Worm (Caenorhabditis elegans) whole organism, L4 larva: Measurements from ENCODE around the gene AH9.6.

Source experiments
- D1046.2 ChIP-seq: fragments of 200-800 bp; sonication (Bioruptor generic); IDR thresholded peaks from 2 replicates; pipeline ENCODE4 v1.3.6; 2022; ENCODE audit warnings: missing genetic modification characterization, missing compliant biosample characterization
- F26F4.8 ChIP-seq: fragments of 200-800 bp; sonication (Bioruptor generic); conservative IDR thresholded peaks from 2 replicates; pipeline ENCODE4 v1.3.6; 2022; ENCODE audit warnings: missing genetic modification characterization, missing compliant biosample characterization
- Y5F2A.4 ChIP-seq: fragments of 200-800 bp; sonication (Bioruptor generic); optimal IDR thresholded peaks from 2 replicates; lab custom pipeline; 2018; ENCODE audit warnings: mild to moderate bottlenecking, missing genetic modification characterization, missing compliant biosample characterization
- ZK546.5 ChIP-seq, 2 experiments: sonication (generic microtip); optimal IDR thresholded peaks; 2 replicates each; lab custom pipeline; 2017; ENCODE audit warnings: missing biosample characterization in 2 of 2, missing genetic modification characterization in 2 of 2
- ama-1 ChIP-seq: fragments of 150-350 bp; optimal IDR thresholded peaks from 2 replicates; lab custom pipeline; 2014; ENCODE audit warnings: inconsistent platforms, mixed read lengths
- attf-4 ChIP-seq: sonication (generic microtip); optimal IDR thresholded peaks from 3 replicates; lab custom pipeline; 2017; ENCODE audit warnings: missing biosample characterization, missing genetic modification characterization
- ceh-62 ChIP-seq: sonication (generic microtip); optimal IDR thresholded peaks from 2 replicates; lab custom pipeline; 2017; ENCODE audit warnings: missing biosample characterization, missing genetic modification characterization
- ceh-82 ChIP-seq: sonication (generic microtip); optimal IDR thresholded peaks from 2 replicates; lab custom pipeline; 2017; ENCODE audit warnings: missing biosample characterization, missing genetic modification characterization
- daf-16 ChIP-seq, 3 experiments: sonication (generic microtip); optimal IDR thresholded peaks; 2 replicates each; lab custom pipeline; 2016 to 2017; ENCODE audit warnings: missing genetic modification characterization in 3 of 3, missing genetic modification reagents in 3 of 3, mild to moderate bottlenecking in 2 of 3, missing compliant biosample characterization in 2 of 3, missing biosample characterization in 1 of 3, moderate library complexity in 1 of 3
- daf-19 ChIP-seq: fragments of 200-800 bp; sonication (Bioruptor generic); conservative IDR thresholded peaks from 2 replicates; pipeline ENCODE4 v1.3.6; 2022; ENCODE audit warnings: missing genetic modification characterization, missing compliant biosample characterization
- dve-1 ChIP-seq: sonication (generic microtip); optimal IDR thresholded peaks from 2 replicates; lab custom pipeline; 2017; ENCODE audit warnings: antibody characterized with exemption, mild to moderate bottlenecking, missing genetic modification characterization, missing compliant biosample characterization; ENCODE audit not compliant: insufficient read depth
- egl-27 ChIP-seq: sonication (generic microtip); optimal IDR thresholded peaks from 3 replicates; lab custom pipeline; 2017; ENCODE audit warnings: missing biosample characterization, missing genetic modification reagents, missing genetic modification characterization
- hif-1 ChIP-seq, 2 experiments: sonication (generic microtip); optimal IDR thresholded peaks; 2 replicates each; lab custom pipeline; 2016 to 2017; ENCODE audit warnings: missing compliant biosample characterization in 2 of 2, missing genetic modification characterization in 2 of 2, missing genetic modification reagents in 2 of 2, missing genotype in 2 of 2, mild to moderate bottlenecking in 1 of 2
- lim-7 ChIP-seq: fragments of 200-800 bp; sonication (Bioruptor generic); IDR thresholded peaks from 2 replicates; pipeline ENCODE4 v1.3.6; 2022; ENCODE audit warnings: missing genetic modification characterization, missing compliant biosample characterization
- lin-15B ChIP-seq: fragments of 150-350 bp; sonication (generic microtip); optimal IDR thresholded peaks from 3 replicates; lab custom pipeline; 2014; ENCODE audit warnings: missing biosample characterization, missing genetic modification characterization
- lin-29 ChIP-seq: fragments of 200-800 bp; sonication (Bioruptor generic); IDR thresholded peaks from 2 replicates; pipeline ENCODE4 v1.3.6; 2022; ENCODE audit warnings: missing genetic modification reagents, missing genetic modification characterization, missing compliant biosample characterization
- lin-39 ChIP-seq: fragments of 150-350 bp; optimal IDR thresholded peaks from 2 replicates; lab custom pipeline; 2014; ENCODE audit warnings: missing biosample characterization, missing genetic modification reagents, missing genetic modification characterization
- mdt-29 ChIP-seq: fragments of 200-800 bp; sonication (Bioruptor generic); IDR thresholded peaks from 2 replicates; pipeline ENCODE4 v1.3.6; 2022; ENCODE audit warnings: missing genetic modification reagents, missing genetic modification characterization, missing compliant biosample characterization
- mxl-2 ChIP-seq: fragments of 200-800 bp; sonication (Bioruptor generic); conservative IDR thresholded peaks from 2 replicates; pipeline ENCODE4 v1.3.6; 2022; ENCODE audit warnings: missing genetic modification reagents, missing genetic modification characterization, missing compliant biosample characterization
- nhr-102 ChIP-seq: sonication (generic microtip); optimal IDR thresholded peaks from 2 replicates; lab custom pipeline; 2016; ENCODE audit warnings: mild to moderate bottlenecking, missing genetic modification characterization, moderate library complexity, missing compliant biosample characterization
- nhr-11 ChIP-seq: fragments of 150-350 bp; optimal IDR thresholded peaks from 2 replicates; lab custom pipeline; 2014; ENCODE audit warnings: missing biosample characterization, missing genetic modification characterization
- nhr-28 ChIP-seq: fragments of 150-350 bp; optimal IDR thresholded peaks from 2 replicates; lab custom pipeline; 2014; ENCODE audit warnings: missing biosample characterization, missing genetic modification characterization
- nhr-41 ChIP-seq: fragments of 200-800 bp; sonication (Bioruptor generic); IDR thresholded peaks from 2 replicates; pipeline ENCODE4 v1.3.6; 2022; ENCODE audit warnings: missing genetic modification reagents, missing genetic modification characterization, missing compliant biosample characterization
- nhr-48 ChIP-seq: sonication (generic microtip); optimal IDR thresholded peaks from 2 replicates; lab custom pipeline; 2016; ENCODE audit warnings: mild to moderate bottlenecking, missing genetic modification characterization, missing compliant biosample characterization
- nhr-6 ChIP-seq: fragments of 150-350 bp; optimal IDR thresholded peaks from 2 replicates; lab custom pipeline; 2014; ENCODE audit warnings: missing biosample characterization, missing genetic modification characterization
- pqm-1 ChIP-seq: sonication (generic microtip); optimal IDR thresholded peaks from 2 replicates; lab custom pipeline; 2017; ENCODE audit warnings: missing biosample characterization, missing genetic modification characterization
- saeg-2 ChIP-seq: fragments of 200-800 bp; sonication (Bioruptor generic); IDR thresholded peaks from 2 replicates; pipeline ENCODE4 v1.3.6; 2022; ENCODE audit warnings: missing genetic modification reagents, missing genetic modification characterization, missing compliant biosample characterization
- set-16 ChIP-seq: fragments of 200-800 bp; sonication (Bioruptor generic); IDR thresholded peaks from 2 replicates; pipeline ENCODE4 v1.3.6; 2022; ENCODE audit warnings: missing genetic modification reagents, missing genetic modification characterization, missing compliant biosample characterization
- skn-1 ChIP-seq: fragments of 150-350 bp; optimal IDR thresholded peaks from 2 replicates; lab custom pipeline; 2014; ENCODE audit warnings: missing biosample characterization, missing genetic modification characterization
- snpc-4 ChIP-seq: fragments of 150-350 bp; optimal IDR thresholded peaks from 2 replicates; lab custom pipeline; 2014; ENCODE audit warnings: missing biosample characterization, missing genetic modification characterization
- tag-97 ChIP-seq: fragments of 200-800 bp; sonication (Bioruptor generic); IDR thresholded peaks from 2 replicates; pipeline ENCODE4 v1.3.6; 2022; ENCODE audit warnings: missing genetic modification characterization, missing compliant biosample characterization
- tra-1 ChIP-seq: fragments of 200-800 bp; sonication (Bioruptor generic); IDR thresholded peaks from 2 replicates; pipeline ENCODE4 v1.3.6; 2022; ENCODE audit warnings: missing genetic modification reagents, missing genetic modification characterization, missing compliant biosample characterization
- unc-130 ChIP-seq: sonication (generic microtip); optimal IDR thresholded peaks from 2 replicates; lab custom pipeline; 2016; ENCODE audit warnings: missing genetic modification reagents, missing genetic modification characterization, missing compliant biosample characterization
- zag-1 ChIP-seq: fragments of 150-350 bp; optimal IDR thresholded peaks from 2 replicates; lab custom pipeline; 2014; ENCODE audit warnings: missing biosample characterization, missing genetic modification characterization
- zfp-2 ChIP-seq: sonication (generic microtip); optimal IDR thresholded peaks from 2 replicates; lab custom pipeline; 2016; ENCODE audit warnings: mild to moderate bottlenecking, missing genetic modification characterization, missing compliant biosample characterization
- zip-11 ChIP-seq: fragments of 200-800 bp; sonication (Bioruptor generic); IDR thresholded peaks from 2 replicates; pipeline ENCODE4 v1.3.6; 2022; ENCODE audit warnings: missing genetic modification characterization, missing compliant biosample characterization
- ztf-7 ChIP-seq: fragments of 150-350 bp; optimal IDR thresholded peaks from 2 replicates; lab custom pipeline; 2014; ENCODE audit warnings: missing biosample characterization, missing genetic modification characterization

The AH9.6 gene

DNA sequence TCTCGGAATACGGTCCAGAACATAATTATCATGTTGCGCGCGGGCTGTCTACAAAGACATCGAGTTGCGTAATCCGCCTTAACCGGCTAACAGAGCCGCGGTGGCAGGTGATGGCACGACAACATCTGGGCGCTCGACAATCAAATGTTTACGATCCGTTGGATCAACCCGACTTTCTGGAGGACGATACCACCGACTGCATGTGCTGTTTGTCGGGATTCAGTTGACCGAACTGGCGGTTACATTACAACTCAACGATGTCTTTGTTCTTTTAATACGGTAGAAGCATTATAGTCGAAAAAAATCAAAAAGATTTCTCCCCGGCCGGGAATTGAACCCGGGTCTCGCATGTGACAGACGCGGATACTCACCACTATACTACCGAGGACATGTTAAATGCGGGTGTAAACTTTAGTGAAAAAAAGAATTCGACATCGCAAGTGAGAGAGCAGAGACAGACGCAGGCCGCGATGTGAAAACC lies 41.0 kb downstream of the AH9.6 start (continued):
- TF ChIP-seq lin-29 (GFP tag; lab: Robert Waterston, UW) = 0 out of 2 replicates have a peak, but pooled peaks have one; percentile 61
- TF ChIP-seq nhr-41 (GFP tag; lab: Robert Waterston, UW) = peak; percentile 63; the same call in 1 of the 2 replicates
- no peak for TF ChIP-seq lin-15B (tag; lab: Kevin White, UChicago)
- no peak for TF ChIP-seq attf-4 (tag; lab: Kevin White, UChicago)
- TF ChIP-seq snpc-4 (tag; lab: Kevin White, UChicago) = no peak
- TF ChIP-seq nhr-28 (tag; lab: Kevin White, UChicago) = peak; percentile 24
- TF ChIP-seq zag-1 (tag; lab: Kevin White, UChicago) = no peak
- peak; percentile 63; the same call in 1 of the 2 replicates for TF ChIP-seq mdt-29 (GFP tag; lab: Robert Waterston, UW)
- peak; percentile 20 for TF ChIP-seq nhr-6 (tag; lab: Kevin White, UChicago)
- peak; percentile 58 for TF ChIP-seq Y5F2A.4 (GFP tag; lab: Kevin White, UChicago)
- TF ChIP-seq skn-1 (tag; lab: Kevin White, UChicago) = no peak
- peak; percentile 90 for TF ChIP-seq lim-7
- TF ChIP-seq F26F4.8 (GFP tag; lab: Robert Waterston, UW) = peak; percentile 82; the same call in 1 of the 2 replicates
- peak; percentile 55 for TF ChIP-seq nhr-48
- peak; percentile 45 to 89 for TF ChIP-seq daf-16 (GFP tag; optimal IDR thresholded peaks at IDR 0.05; lab: Kevin White, UChicago)
- TF ChIP-seq daf-16 (tag; optimal IDR thresholded peaks at IDR 0.05; lab: Kevin White, UChicago) = peak; percentile 63
- peak; percentile 40 for TF ChIP-seq zfp-2 (tag; lab: Kevin White, UChicago)
- peak in 1 of 2 experiments; percentile 53 for TF ChIP-seq hif-1 (tag; optimal IDR thresholded peaks at IDR 0.05; lab: Kevin White, UChicago)
- TF ChIP-seq ZK546.5 (tag; optimal IDR thresholded peaks at IDR 0.05; lab: Kevin White, UChicago) = no peak

DNA sequence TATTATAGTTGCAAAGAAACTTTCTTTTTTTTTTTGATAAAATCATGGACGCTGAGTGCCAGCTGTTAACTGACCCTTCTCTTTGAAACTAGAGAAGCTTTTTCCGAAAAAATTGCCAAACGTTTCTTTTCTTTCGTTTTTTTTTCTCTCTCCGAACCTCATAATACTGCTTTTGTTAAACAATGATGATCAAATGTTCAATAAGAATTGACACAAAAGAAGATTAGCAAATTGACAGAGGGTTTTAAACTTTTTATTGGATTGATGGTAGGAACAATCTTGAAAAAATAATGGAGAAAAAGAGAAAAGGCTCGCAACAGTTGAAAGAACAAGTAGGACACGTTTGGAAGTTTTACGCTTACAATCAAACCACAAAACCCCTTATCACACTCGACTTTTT lies 47.1 kb downstream of the AH9.6 start, which contains the start of gene hex-1:
Gene hex-1 (plus strand): TSS at position 301 of the 400 bp plus-strand sequence.
- no peak for TF ChIP-seq unc-130 (GFP tag; lab: Kevin White, UChicago)
- peak; percentile 0 for TF ChIP-seq pqm-1 (tag; lab: Kevin White, UChicago)
- TF ChIP-seq egl-27 = no peak
- TF ChIP-seq zip-11 (GFP tag; lab: Robert Waterston, UW) = no peak

DNA sequence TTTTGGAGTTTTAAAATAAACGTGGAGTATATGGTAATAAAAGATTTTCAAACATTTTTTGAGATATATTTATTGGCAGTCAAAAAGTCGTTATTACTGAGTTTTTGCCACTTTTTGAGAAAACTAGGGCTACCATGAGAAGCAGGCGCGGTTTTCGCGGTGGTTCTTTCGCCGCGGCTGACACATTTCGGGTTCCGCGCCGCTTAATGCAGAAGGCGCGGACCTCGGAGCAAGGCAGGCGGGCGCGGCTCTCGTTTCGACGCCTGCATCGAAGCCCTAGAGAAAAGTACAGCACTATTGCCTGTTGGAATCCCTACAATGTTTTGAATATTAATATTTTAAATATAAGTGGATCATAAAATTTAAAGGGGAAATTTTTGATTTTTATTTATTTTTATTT lies 48.5 kb downstream of the AH9.6 start:
- TF ChIP-seq nhr-11 (tag; lab: Kevin White, UChicago) (no peak), nhr-102 (no peak), daf-19 (GFP tag; lab: Robert Waterston, UW) (no peak), ceh-62 (tag; lab: Kevin White, UChicago) (no peak), ztf-7 (tag; lab: Kevin White, UChicago) (no peak), saeg-2 (GFP tag; lab: Robert Waterston, UW) (no peak), set-16 (GFP tag; lab: Robert Waterston, UW) (peak; percentile 90), zfp-2 (tag; lab: Kevin White, UChicago) (no peak), ceh-82 (tag; lab: Kevin White, UChicago) (no peak), mxl-2 (GFP tag; lab: Robert Waterston, UW) (no peak), dve-1 (tag; lab: Kevin White, UChicago) (no peak), tra-1 (GFP tag; lab: Robert Waterston, UW) (0 out of 2 replicates have a peak, but pooled peaks have one; percentile 10), zag-1 (tag; lab: Kevin White, UChicago) (no peak), D1046.2 (GFP tag; lab: Robert Waterston, UW) (0 out of 2 replicates have a peak, but pooled peaks have one; percentile 44), tag-97 (GFP tag; lab: Robert Waterston, UW) (no peak), lin-39 (tag; lab: Kevin White, UChicago) (no peak), ama-1 (lab: Kevin White, UChicago) (no peak), lin-29 (GFP tag; lab: Robert Waterston, UW) (no peak)
